Fruit fly (Drosophila melanogaster): ENCODE measurements around the gene bai.
A peak's percentile ranks its signal among the peaks of the same experiment; 100 is the strongest.

dm6 chr3R:24997287-24997686 is 41.9 kb upstream of the bai start:
- TF ChIP-seq CG15710 (tag; optimal IDR thresholded peaks at IDR 0.05) (no peak), EcR (GFP tag; optimal IDR thresholded peaks at IDR 0.05) (no peak), Pif1B (GFP tag; optimal IDR thresholded peaks at IDR 0.05) (no peak), CG14655 (GFP tag; optimal IDR thresholded peaks at IDR 0.05) (peak; percentile 53), CG4496 (GFP tag; IDR thresholded peaks at IDR 0.05) (no peak), CG34367 (tag; optimal IDR thresholded peaks at IDR 0.05) (no peak), CG12605 (GFP tag; IDR thresholded peaks at IDR 0.05) (no peak), CG8301 (tag; optimal IDR thresholded peaks at IDR 0.05) (peak; percentile 55), CG10348 (GFP tag; IDR thresholded peaks at IDR 0.05) (no peak), CG9948 (tag; optimal IDR thresholded peaks at IDR 0.05) (no peak)
